Fruit fly (Drosophila melanogaster): Measurements from ENCODE around the gene pim.

dm6 chr2L:10403803-10404315 lies 41.1 kb downstream of the pim start:
- TF ChIP-seq foxo (GFP tag; optimal IDR thresholded peaks at IDR 0.05): no peak
- TF ChIP-seq pan (optimal IDR thresholded peaks at IDR 0.05): no peak
- no peak for TF ChIP-seq HLH106 (tag; optimal IDR thresholded peaks at IDR 0.05)
- no peak for TF ChIP-seq br (GFP tag; optimal IDR thresholded peaks at IDR 0.05)
- TF ChIP-seq N (GFP tag; optimal IDR thresholded peaks at IDR 0.05): no peak
- no peak for TF ChIP-seq sage (GFP tag; optimal IDR thresholded peaks at IDR 0.05)
- TF ChIP-seq usp (GFP tag; optimal IDR thresholded peaks at IDR 0.05): no peak
- no peak for TF ChIP-seq Mio (GFP tag; optimal IDR thresholded peaks at IDR 0.05)

Measured in whole organism, wandering third instar larva.